Fruit fly (Drosophila melanogaster): ENCODE measurements around the gene CG7322.

CG7322 gene

dm6 chrX:18857916-18858315, 359 bp upstream of the CG7322 start, which contains the start of gene Usp39 (continued):
- TF ChIP-seq otp (GFP tag; IDR thresholded peaks at IDR 0.05) (no peak), ERR (GFP tag; optimal IDR thresholded peaks at IDR 0.05) (no peak), dati (GFP tag; IDR thresholded peaks at IDR 0.05) (no peak), Neu2 (GFP tag; optimal IDR thresholded peaks at IDR 0.05; ENCODE audit: borderline replicate concordance) (no peak), CG12391 (tag; optimal IDR thresholded peaks at IDR 0.05) (peak; percentile 62), Atf6 (GFP tag; IDR thresholded peaks at IDR 0.05) (no peak), inv (GFP tag; IDR thresholded peaks at IDR 0.05; ENCODE audit: partially characterized antibody) (peak; percentile 55), CG3407 (GFP tag; optimal IDR thresholded peaks at IDR 0.05) (no peak), Xrp1 (GFP tag; IDR thresholded peaks at IDR 0.05) (no peak), CG1603 (tag; optimal IDR thresholded peaks at IDR 0.05) (no peak), CG12659 (GFP tag; optimal IDR thresholded peaks at IDR 0.05) (peak; percentile 63), CG9932 (GFP tag; IDR thresholded peaks at IDR 0.05) (peak; percentile 55), CG10543 (GFP tag; optimal IDR thresholded peaks at IDR 0.05) (no peak), Nf-YA (GFP tag; IDR thresholded peaks at IDR 0.05) (no peak), BtbVII (GFP tag; optimal IDR thresholded peaks at IDR 0.05) (no peak), CG2120 (GFP tag; optimal IDR thresholded peaks at IDR 0.05) (peak; percentile 57), CG8924 (tag; optimal IDR thresholded peaks at IDR 0.05) (no peak), CG1233 (GFP tag; optimal IDR thresholded peaks at IDR 0.05) (no peak), Taf1 (GFP tag; IDR thresholded peaks at IDR 0.05) (no peak), sim (GFP tag; IDR thresholded peaks at IDR 0.05) (no peak), CG9876 (GFP tag; optimal IDR thresholded peaks at IDR 0.05) (no peak), dimm (GFP tag; IDR thresholded peaks at IDR 0.05) (no peak), CG30020 (tag; optimal IDR thresholded peaks at IDR 0.05) (peak; percentile 91), sd (tag; optimal IDR thresholded peaks at IDR 0.05) (no peak), Lhr (GFP tag; optimal IDR thresholded peaks at IDR 0.05) (no peak), CG1647 (GFP tag; optimal IDR thresholded peaks at IDR 0.05) (no peak), usp (GFP tag; optimal IDR thresholded peaks at IDR 0.05) (no peak), CG3163 (GFP tag; optimal IDR thresholded peaks at IDR 0.05) (no peak), trem (tag; optimal IDR thresholded peaks at IDR 0.05) (peak; percentile 13), CG9727 (GFP tag; optimal IDR thresholded peaks at IDR 0.05) (no peak), dmrt11E (tag; optimal IDR thresholded peaks at IDR 0.05) (peak; percentile 26), CG1832 (GFP tag; optimal IDR thresholded peaks at IDR 0.05) (no peak), E2f2 (GFP tag; IDR thresholded peaks at IDR 0.05) (no peak; the same call in 1 of the 2 replicates), CG2199 (GFP tag; IDR thresholded peaks at IDR 0.05) (no peak), CG17568 (GFP tag; optimal IDR thresholded peaks at IDR 0.05) (no peak), zen (tag; optimal IDR thresholded peaks at IDR 0.05) (peak; percentile 27), ham (GFP tag; IDR thresholded peaks at IDR 0.05) (no peak), grau (tag; optimal IDR thresholded peaks at IDR 0.05) (peak; percentile 33), ara (GFP tag; IDR thresholded peaks at IDR 0.05) (no peak), Nf-YC (tag; optimal IDR thresholded peaks at IDR 0.05) (no peak), CG32767 (GFP tag; IDR thresholded peaks at IDR 0.05) (no peak), gfzf (GFP tag; optimal IDR thresholded peaks at IDR 0.05) (peak; percentile 15), Bdp1 (GFP tag; optimal IDR thresholded peaks at IDR 0.05) (no peak), CG32772 (GFP tag; IDR thresholded peaks at IDR 0.05) (no peak), CG8281 (tag; optimal IDR thresholded peaks at IDR 0.05) (no peak), Dip2 (GFP tag; IDR thresholded peaks at IDR 0.05) (no peak), CG12744 (GFP tag; optimal IDR thresholded peaks at IDR 0.05) (no peak), jumu (GFP tag; optimal IDR thresholded peaks at IDR 0.05) (no peak), chn (GFP tag; optimal IDR thresholded peaks at IDR 0.05) (no peak), CG2202 (tag; optimal IDR thresholded peaks at IDR 0.05) (no peak), CG31224 (GFP tag; IDR thresholded peaks at IDR 0.05) (no peak), zfh2 (GFP tag; optimal IDR thresholded peaks at IDR 0.05) (no peak), CG34422 (GFP tag; IDR thresholded peaks at IDR 0.05) (peak; percentile 76)
